Fruit fly (Drosophila melanogaster) whole organism, embryonic: Measurements from ENCODE around the gene CG5968.

Experiments used
- CG10543 ChIP-seq: fragments of 200-800 bp; sonication (Bioruptor generic); optimal IDR thresholded peaks from 3 replicates; lab custom pipeline; 2017; ENCODE audit warnings: missing biosample characterization, mild to moderate bottlenecking, missing genetic modification characterization, moderate library complexity
- CG10979 ChIP-seq: fragments of 200-800 bp; sonication (Bioruptor generic); optimal IDR thresholded peaks from 2 replicates; lab custom pipeline; 2018; ENCODE audit warnings: missing biosample characterization, mild to moderate bottlenecking, missing genetic modification characterization, moderate library complexity
- CG11247 ChIP-seq: fragments of 200-800 bp; sonication (Bioruptor generic); IDR thresholded peaks from 2 replicates; pipeline ENCODE4 v1.3.6; 2022; ENCODE audit warnings: missing biosample characterization, missing genetic modification characterization
- CG11456 ChIP-seq: fragments of 200-800 bp; sonication (Bioruptor generic); IDR thresholded peaks from 3 replicates; pipeline ENCODE4 v1.3.6; 2022; ENCODE audit warnings: missing biosample characterization, missing genetic modification characterization
- CG12744 ChIP-seq: fragments of 200-800 bp; sonication (Bioruptor generic); optimal IDR thresholded peaks from 2 replicates; lab custom pipeline; 2016; ENCODE audit warnings: missing biosample characterization, missing genetic modification characterization
- CG13424 ChIP-seq: fragments of 200-800 bp; sonication (Bioruptor generic); optimal IDR thresholded peaks from 2 replicates; lab custom pipeline; 2019; ENCODE audit warnings: missing biosample characterization, mild to moderate bottlenecking, missing genetic modification characterization, moderate library complexity
- CG1647 ChIP-seq: fragments of 200-800 bp; sonication (Bioruptor generic); optimal IDR thresholded peaks from 3 replicates; lab custom pipeline; 2016; ENCODE audit warnings: missing biosample characterization, missing genetic modification characterization
- CG17328 ChIP-seq: fragments of 200-800 bp; sonication (Bioruptor generic); IDR thresholded peaks from 2 replicates; pipeline ENCODE4 v1.3.6; 2022; ENCODE audit warnings: missing biosample characterization, missing genetic modification characterization
- CG1832 ChIP-seq: fragments of 200-800 bp; sonication (Bioruptor generic); optimal IDR thresholded peaks from 2 replicates; lab custom pipeline; 2017; ENCODE audit warnings: missing biosample characterization, mild to moderate bottlenecking, missing genetic modification characterization, inconsistent platforms
- CG18764 ChIP-seq: fragments of 200-800 bp; sonication (Bioruptor generic); optimal IDR thresholded peaks from 3 replicates; lab custom pipeline; 2016; ENCODE audit warnings: missing biosample characterization, missing genetic modification characterization
- CG2116 ChIP-seq: fragments of 200-800 bp; sonication (Bioruptor generic); optimal IDR thresholded peaks from 3 replicates; lab custom pipeline; 2018; ENCODE audit warnings: missing biosample characterization, mild to moderate bottlenecking, missing genetic modification characterization
- CG2875 ChIP-seq: fragments of 200-800 bp; sonication (Bioruptor generic); optimal IDR thresholded peaks from 2 replicates; lab custom pipeline; 2017; ENCODE audit warnings: missing biosample characterization, mild to moderate bottlenecking, missing genetic modification characterization, missing genetic modification reagents
- CG3065 ChIP-seq: fragments of 200-800 bp; sonication (Bioruptor generic); optimal IDR thresholded peaks from 2 replicates; lab custom pipeline; 2016; ENCODE audit warnings: missing biosample characterization, missing genetic modification characterization
- CG31388 ChIP-seq: fragments of 200-800 bp; sonication (Bioruptor generic); optimal IDR thresholded peaks from 2 replicates; lab custom pipeline; 2016; ENCODE audit warnings: missing biosample characterization, missing genetic modification characterization
- CG32772 ChIP-seq: fragments of 200-800 bp; sonication (Bioruptor generic); IDR thresholded peaks from 2 replicates; pipeline ENCODE4 v1.3.6; 2022; ENCODE audit warnings: missing biosample characterization, missing genetic modification characterization
- CG3281 ChIP-seq: fragments of 200-800 bp; sonication (Bioruptor generic); optimal IDR thresholded peaks from 3 replicates; lab custom pipeline; 2017; ENCODE audit warnings: missing biosample characterization, mild to moderate bottlenecking, missing genetic modification characterization
- CG42726 ChIP-seq: fragments of 200-800 bp; sonication (Bioruptor generic); IDR thresholded peaks from 2 replicates; pipeline ENCODE4 v1.3.6; 2022; ENCODE audit warnings: missing biosample characterization, missing genetic modification characterization; ENCODE audit not compliant: partially characterized antibody
- CG4282 ChIP-seq: fragments of 200-800 bp; sonication (Bioruptor generic); optimal IDR thresholded peaks from 2 replicates; lab custom pipeline; 2016; ENCODE audit warnings: missing biosample characterization, missing genetic modification characterization
- CG43689 ChIP-seq: fragments of 200-800 bp; sonication (Bioruptor generic); IDR thresholded peaks from 2 replicates; pipeline ENCODE4 v1.3.6; 2022; ENCODE audit warnings: missing biosample characterization, missing genetic modification characterization
- CG4404 ChIP-seq: fragments of 200-800 bp; sonication (Bioruptor generic); IDR thresholded peaks from 2 replicates; pipeline ENCODE4 v1.3.6; 2022; ENCODE audit warnings: missing biosample characterization, missing genetic modification characterization
- CG4707 ChIP-seq: fragments of 200-800 bp; sonication (Bioruptor generic); optimal IDR thresholded peaks from 2 replicates; lab custom pipeline; 2018; ENCODE audit warnings: missing biosample characterization, mild to moderate bottlenecking, missing genetic modification characterization, moderate library complexity
- CG4820 ChIP-seq: fragments of 200-800 bp; sonication (Bioruptor generic); optimal IDR thresholded peaks from 3 replicates; lab custom pipeline; 2016; ENCODE audit warnings: missing biosample characterization, missing genetic modification characterization
- CG9876 ChIP-seq: fragments of 200-800 bp; sonication (Bioruptor generic); optimal IDR thresholded peaks from 2 replicates; lab custom pipeline; 2016; ENCODE audit warnings: missing biosample characterization, missing genetic modification characterization
- Doc3 ChIP-seq: fragments of 200-800 bp; sonication (Bioruptor generic); IDR thresholded peaks from 3 replicates; pipeline ENCODE4 v1.3.6; 2022; ENCODE audit warnings: missing biosample characterization, missing genetic modification characterization; ENCODE audit not compliant: partially characterized antibody
- Drgx ChIP-seq: fragments of 200-800 bp; sonication (Bioruptor generic); IDR thresholded peaks from 2 replicates; pipeline ENCODE4 v1.3.6; 2022; ENCODE audit warnings: missing biosample characterization, missing genetic modification characterization
- Eip74EF ChIP-seq, 2 experiments: fragments of 200-800 bp in 1 of 2; fragments of >200 bp in 1 of 2; sonication (Bioruptor generic) in 1 of 2; optimal IDR thresholded peaks; 2 replicates each; lab custom pipeline; 2017 to 2019; ENCODE audit warnings: missing biosample characterization in 2 of 2, missing genetic modification characterization in 2 of 2, mild to moderate bottlenecking in 1 of 2, moderate library complexity in 1 of 2
- HLH3B ChIP-seq: fragments of 200-800 bp; sonication (Bioruptor generic); IDR thresholded peaks from 2 replicates; pipeline ENCODE4 v1.3.6; 2022; ENCODE audit warnings: missing biosample characterization, missing genetic modification characterization
- HLHmδ ChIP-seq: fragments of 200-800 bp; sonication (Bioruptor generic); optimal IDR thresholded peaks from 2 replicates; lab custom pipeline; 2018; ENCODE audit warnings: missing biosample characterization, mild to moderate bottlenecking, missing genetic modification characterization, moderate library complexity
- Hey ChIP-seq: fragments of 200-800 bp; sonication (Bioruptor generic); optimal IDR thresholded peaks from 3 replicates; lab custom pipeline; 2018; ENCODE audit warnings: missing biosample characterization, mild to moderate bottlenecking, missing genetic modification characterization
- Kr ChIP-seq: fragments of 200-800 bp; sonication (Bioruptor generic); optimal IDR thresholded peaks from 2 replicates; lab custom pipeline; 2017; ENCODE audit warnings: missing biosample characterization, mild to moderate bottlenecking, missing genetic modification characterization
- Pdp1 ChIP-seq, 2 experiments: fragments of 200-800 bp; sonication (Bioruptor generic); optimal IDR thresholded peaks; 3 replicates each; lab custom pipeline; 2016; ENCODE audit warnings: missing biosample characterization in 2 of 2, missing genetic modification characterization in 2 of 2, mild to moderate bottlenecking in 1 of 2, moderate library complexity in 1 of 2
- bsh ChIP-seq, 2 experiments: fragments of 200-800 bp; sonication (Bioruptor generic); optimal IDR thresholded peaks; 2 replicates each; lab custom pipeline; 2017 to 2018; ENCODE audit warnings: mild to moderate bottlenecking in 2 of 2, missing biosample characterization in 2 of 2, missing genetic modification characterization in 2 of 2, moderate library complexity in 1 of 2
- btn ChIP-seq: fragments of 200-800 bp; sonication (Bioruptor generic); optimal IDR thresholded peaks from 2 replicates; lab custom pipeline; 2016; ENCODE audit warnings: missing biosample characterization, missing genetic modification characterization
- cas ChIP-seq: fragments of 200-800 bp; sonication (Bioruptor generic); IDR thresholded peaks from 2 replicates; pipeline ENCODE4 v1.3.6; 2022; ENCODE audit warnings: missing biosample characterization, missing genetic modification characterization
- corto ChIP-seq: fragments of 200-800 bp; sonication (Bioruptor generic); optimal IDR thresholded peaks from 2 replicates; lab custom pipeline; 2016; ENCODE audit warnings: missing biosample characterization, mild to moderate bottlenecking, missing genetic modification characterization, moderate library complexity
- dysf ChIP-seq: fragments of 200-800 bp; sonication (Bioruptor generic); IDR thresholded peaks from 3 replicates; pipeline ENCODE4 v1.3.6; 2022; ENCODE audit warnings: missing biosample characterization, missing genetic modification characterization
- fd3F ChIP-seq: fragments of 200-800 bp; sonication (Bioruptor generic); optimal IDR thresholded peaks from 2 replicates; lab custom pipeline; 2018; ENCODE audit warnings: missing biosample characterization, mild to moderate bottlenecking, missing genetic modification characterization, moderate library complexity
- gem ChIP-seq: fragments of 200-800 bp; sonication (Bioruptor generic); optimal IDR thresholded peaks from 2 replicates; lab custom pipeline; 2019; ENCODE audit warnings: missing biosample characterization, mild to moderate bottlenecking, missing genetic modification characterization, moderate library complexity
- hth ChIP-seq: fragments of >200 bp; optimal IDR thresholded peaks from 2 replicates; lab custom pipeline; 2017; ENCODE audit warnings: inconsistent platforms
- kah ChIP-seq: fragments of 200-800 bp; sonication (Bioruptor generic); optimal IDR thresholded peaks from 2 replicates; lab custom pipeline; 2018; ENCODE audit warnings: missing biosample characterization, mild to moderate bottlenecking, missing genetic modification characterization
- mirr ChIP-seq: fragments of 200-800 bp; sonication (Bioruptor generic); optimal IDR thresholded peaks from 3 replicates; lab custom pipeline; 2018; ENCODE audit warnings: missing biosample characterization, mild to moderate bottlenecking, missing genetic modification characterization
- mld ChIP-seq: fragments of 200-800 bp; sonication (Bioruptor generic); IDR thresholded peaks from 3 replicates; pipeline ENCODE4 v1.3.6; 2022; ENCODE audit warnings: missing biosample characterization, missing genetic modification characterization; ENCODE audit not compliant: partially characterized antibody
- nau ChIP-seq: fragments of 200-800 bp; sonication (Bioruptor generic); optimal IDR thresholded peaks from 3 replicates; lab custom pipeline; 2017; ENCODE audit warnings: missing biosample characterization, mild to moderate bottlenecking, missing genetic modification characterization, missing genetic modification reagents
- nmo ChIP-seq: fragments of 200-800 bp; sonication (Bioruptor generic); optimal IDR thresholded peaks from 2 replicates; lab custom pipeline; 2018; ENCODE audit warnings: missing biosample characterization, mild to moderate bottlenecking, missing genetic modification characterization, moderate library complexity
- pros ChIP-seq: fragments of 200-800 bp; sonication (Bioruptor generic); optimal IDR thresholded peaks from 3 replicates; lab custom pipeline; 2019; ENCODE audit warnings: missing biosample characterization, mild to moderate bottlenecking, missing genetic modification characterization, moderate library complexity
- rib ChIP-seq: fragments of 200-800 bp; sonication (Bioruptor generic); IDR thresholded peaks from 2 replicates; pipeline ENCODE4 v1.3.6; 2022; ENCODE audit warnings: missing biosample characterization, missing genetic modification characterization
- scrt ChIP-seq: fragments of 200-800 bp; sonication (Bioruptor generic); optimal IDR thresholded peaks from 2 replicates; lab custom pipeline; 2018; ENCODE audit warnings: missing biosample characterization, mild to moderate bottlenecking, missing genetic modification characterization, moderate library complexity
- stc ChIP-seq: fragments of 200-800 bp; sonication (Bioruptor generic); IDR thresholded peaks from 2 replicates; pipeline ENCODE4 v1.3.6; 2022; ENCODE audit warnings: missing biosample characterization, missing genetic modification characterization
- tio ChIP-seq: fragments of 200-800 bp; sonication (Bioruptor generic); optimal IDR thresholded peaks from 2 replicates; lab custom pipeline; 2017; ENCODE audit warnings: missing biosample characterization, missing genetic modification characterization, inconsistent platforms
- tll ChIP-seq, 2 experiments: fragments of 200-800 bp in 1 of 2; fragments of >200 bp in 1 of 2; sonication (Bioruptor generic) in 1 of 2; optimal IDR thresholded peaks; 2 replicates each; lab custom pipeline; 2017 to 2019; ENCODE audit warnings: missing biosample characterization in 2 of 2, missing genetic modification characterization in 2 of 2, mild to moderate bottlenecking in 1 of 2, moderate library complexity in 1 of 2
- trem ChIP-seq: fragments of 200-800 bp; optimal IDR thresholded peaks from 3 replicates; lab custom pipeline; 2019; ENCODE audit warnings: missing biosample characterization, mild to moderate bottlenecking, missing genetic modification characterization, moderate library complexity

The CG5968 gene

DNA sequence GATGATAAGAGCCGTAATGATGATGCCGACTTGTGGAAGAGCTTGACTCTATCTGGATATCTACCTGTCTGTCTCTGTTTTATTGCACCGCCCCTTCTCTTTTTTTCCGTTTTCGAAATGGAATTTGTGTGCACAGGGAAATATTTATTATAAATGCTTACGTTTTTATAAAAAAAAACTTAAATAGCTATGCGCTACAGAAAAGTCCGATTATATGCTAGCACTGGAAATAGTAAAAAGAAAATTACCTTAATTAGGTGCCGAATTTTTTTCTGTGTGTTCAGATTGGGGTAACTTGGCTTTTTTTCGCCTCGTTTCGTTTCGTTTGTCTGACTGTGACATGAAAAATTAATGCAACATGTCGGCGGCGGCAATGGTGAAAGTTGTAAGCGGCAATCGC is 42.2 kb upstream of the CG5968 start (continued):
- TF ChIP-seq tll (GFP tag; optimal IDR thresholded peaks at IDR 0.05; lab: Kevin White, UChicago) = no peak
- peak in 1 of 2 experiments; percentile 28 for TF ChIP-seq Pdp1 (GFP tag; optimal IDR thresholded peaks at IDR 0.05; lab: Kevin White, UChicago)
- no peak for TF ChIP-seq hth (lab: Kevin White, UChicago)
- no peak for TF ChIP-seq rib (GFP tag; lab: Robert Waterston, UW)
- no peak for TF ChIP-seq CG18764 (GFP tag; lab: Kevin White, UChicago)
- TF ChIP-seq CG12744 (GFP tag; lab: Kevin White, UChicago) = no peak
- peak in 1 of 2 experiments; percentile 47 for TF ChIP-seq Eip74EF (GFP tag; optimal IDR thresholded peaks at IDR 0.05; lab: Kevin White, UChicago)
- no peak for TF ChIP-seq CG11247 (GFP tag; lab: Robert Waterston, UW)
- no peak for TF ChIP-seq kah (GFP tag; lab: Kevin White, UChicago)
- TF ChIP-seq CG42726 (GFP tag; lab: Robert Waterston, UW) = no peak
- TF ChIP-seq CG4820 (GFP tag; lab: Kevin White, UChicago) = peak; percentile 43
- no peak for TF ChIP-seq CG4282 (GFP tag; lab: Kevin White, UChicago)
- peak; percentile 72 for TF ChIP-seq CG32772 (GFP tag; lab: Robert Waterston, UW)
- TF ChIP-seq CG3065 = no peak
- TF ChIP-seq corto (GFP tag; lab: Kevin White, UChicago) = no peak
- TF ChIP-seq fd3F (GFP tag; lab: Kevin White, UChicago) = no peak
- TF ChIP-seq cas = no peak
- peak; percentile 53 for TF ChIP-seq CG13424 (tag; lab: Kevin White, UChicago)
- TF ChIP-seq CG1832 (GFP tag; lab: Kevin White, UChicago) = no peak
- peak; percentile 74 for TF ChIP-seq HLH3B (GFP tag; lab: Robert Waterston, UW)
- TF ChIP-seq CG1647 (GFP tag; lab: Kevin White, UChicago) = peak; percentile 10
- no peak for TF ChIP-seq Doc3 (GFP tag; lab: Robert Waterston, UW)
- TF ChIP-seq CG3281 (GFP tag; lab: Kevin White, UChicago) = no peak
- TF ChIP-seq Hey (tag; lab: Kevin White, UChicago) = no peak
- TF ChIP-seq CG2875 (GFP tag; lab: Kevin White, UChicago) = peak; percentile 70
- TF ChIP-seq CG2116 (GFP tag; lab: Kevin White, UChicago) = no peak
- no peak for TF ChIP-seq HLHmδ (GFP tag; lab: Kevin White, UChicago)
- TF ChIP-seq trem = peak; percentile 16
- TF ChIP-seq btn (GFP tag; lab: Kevin White, UChicago) = no peak

DNA sequence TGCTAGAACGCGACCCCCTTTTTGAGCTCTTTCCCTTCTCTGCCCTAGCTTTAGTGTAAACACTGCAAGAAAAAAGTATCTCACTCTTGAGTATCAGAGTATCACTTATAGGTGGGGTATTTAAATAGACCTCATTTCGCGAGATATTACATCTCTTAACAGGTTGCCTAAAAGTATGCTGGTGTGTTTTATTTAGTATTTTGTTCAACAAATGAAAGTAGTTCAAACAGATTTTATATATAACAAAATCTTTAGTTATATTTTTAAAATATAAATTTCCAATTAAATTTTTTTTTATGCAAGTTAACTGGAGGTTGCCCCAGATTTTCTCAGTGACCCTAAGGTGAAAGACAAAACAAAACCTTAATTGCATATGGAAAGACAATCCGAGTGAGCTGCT is 41.7 kb upstream of the CG5968 start:
- peak; percentile 24 for TF ChIP-seq gem (tag; lab: Kevin White, UChicago)
- no peak for TF ChIP-seq CG4707 (GFP tag; lab: Kevin White, UChicago)
- peak; percentile 26; the same call in 1 of the 2 replicates for TF ChIP-seq CG17328
- peak; percentile 12 for TF ChIP-seq nmo (GFP tag; lab: Kevin White, UChicago)
- peak; percentile 13 for TF ChIP-seq CG10979 (tag; lab: Kevin White, UChicago)
- no peak for TF ChIP-seq CG43689
- no peak for TF ChIP-seq stc (GFP tag; lab: Robert Waterston, UW)
- TF ChIP-seq CG4404 (GFP tag; lab: Robert Waterston, UW) = no peak
- peak in 1 of 2 experiments; percentile 38 for TF ChIP-seq bsh (GFP tag; optimal IDR thresholded peaks at IDR 0.05; lab: Kevin White, UChicago)
- peak; percentile 10 for TF ChIP-seq Drgx (GFP tag; lab: Robert Waterston, UW)
- TF ChIP-seq Kr = no peak
- TF ChIP-seq scrt (GFP tag; lab: Kevin White, UChicago) = no peak
- no peak for TF ChIP-seq nau (GFP tag; lab: Kevin White, UChicago)
- TF ChIP-seq CG31388 = no peak
- no peak for TF ChIP-seq CG11456
- TF ChIP-seq pros (GFP tag; lab: Kevin White, UChicago) = no peak
- no peak for TF ChIP-seq CG10543 (GFP tag; lab: Kevin White, UChicago)
- TF ChIP-seq tio (GFP tag; lab: Kevin White, UChicago) = no peak
- no peak for TF ChIP-seq dysf (GFP tag; lab: Robert Waterston, UW)
- no peak for TF ChIP-seq mld (GFP tag; lab: Robert Waterston, UW)
- TF ChIP-seq CG9876 (GFP tag; lab: Kevin White, UChicago) = no peak
- no peak for TF ChIP-seq mirr (GFP tag; lab: Kevin White, UChicago)
